Worm (Caenorhabditis elegans): ENCODE results near the gene ZK185.2.

DNA sequence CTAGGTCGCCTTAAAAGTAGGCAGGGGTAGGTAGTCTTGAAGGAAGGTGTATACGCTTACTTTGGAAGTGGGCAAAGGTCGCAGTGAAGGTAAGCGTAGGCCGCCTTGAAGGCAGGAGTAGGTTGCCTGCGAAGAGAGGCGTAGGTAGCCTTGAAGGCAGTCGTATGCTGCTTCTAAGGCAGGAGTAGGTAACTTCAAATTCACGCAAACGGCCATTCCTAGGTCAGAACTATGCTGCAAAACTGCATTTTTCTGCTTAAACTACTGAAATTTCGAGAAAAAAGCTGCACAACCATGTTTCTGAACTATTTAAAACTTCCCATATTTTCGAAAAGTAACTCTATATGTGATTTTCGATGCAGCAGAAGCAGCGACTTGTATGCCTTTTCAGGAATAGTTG is 43.1 kb downstream of the ZK185.2 start:
- TF ChIP-seq ztf-23 (GFP tag; IDR thresholded peaks at IDR 0.05) (no peak), klf-2 (GFP tag; conservative IDR thresholded peaks at IDR 0.05) (no peak), flt-1 (GFP tag; IDR thresholded peaks at IDR 0.05) (no peak), ztf-29 (GFP tag; IDR thresholded peaks at IDR 0.05) (no peak), med-1 (GFP tag; optimal IDR thresholded peaks at IDR 0.05; ENCODE audit: insufficient read depth) (no peak), tab-1 (GFP tag; IDR thresholded peaks at IDR 0.05) (no peak), T22C8.4 (GFP tag; IDR thresholded peaks at IDR 0.05) (no peak), cog-1 (tag; optimal IDR thresholded peaks at IDR 0.05) (no peak), ref-1 (GFP tag; conservative IDR thresholded peaks at IDR 0.05) (no peak)
